Worm (Caenorhabditis elegans): ENCODE data around the gene acbp-4.
A peak's percentile ranks its signal among the peaks of the same experiment; 100 is the strongest.

Gene acbp-4

ce11 chrIII:7293075-7293684, 15.7 kb downstream of the acbp-4 start, which contains the start of gene cwf-19L2:
TSS of gene cwf-19L2 (plus strand) at chrIII:7293634.
- TF ChIP-seq skn-1 (tag; optimal IDR thresholded peaks at IDR 0.05) (no peak), ceh-16 (tag; optimal IDR thresholded peaks at IDR 0.05) (no peak), lsy-2 (tag; optimal IDR thresholded peaks at IDR 0.05) (peak in 1 of 2 experiments; percentile 80)

DNA sequence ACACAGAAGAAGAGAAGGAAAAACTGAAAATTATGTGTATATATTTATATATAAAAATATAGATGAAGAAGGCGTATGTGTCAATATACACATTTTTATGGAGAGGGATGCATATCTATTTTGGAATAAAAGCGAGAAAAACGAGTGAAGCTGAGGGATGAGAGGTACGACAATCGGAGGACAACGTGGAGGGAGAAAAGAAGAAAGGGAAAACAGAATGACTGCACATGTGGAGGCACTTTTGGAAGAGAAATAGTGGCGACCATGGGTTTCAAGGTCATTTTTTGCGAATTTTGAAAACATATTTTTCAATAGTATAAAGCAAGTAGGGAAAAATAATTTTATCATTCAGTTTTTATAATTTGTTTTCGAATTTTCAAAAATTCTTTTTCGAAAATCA, 16.3 kb downstream of the acbp-4 start:
- TF ChIP-seq gmeb-1 (tag; optimal IDR thresholded peaks at IDR 0.05) (no peak), R02D3.7 (tag; optimal IDR thresholded peaks at IDR 0.05) (no peak), nhr-77 (tag; optimal IDR thresholded peaks at IDR 0.05) (no peak), blmp-1 (tag; optimal IDR thresholded peaks at IDR 0.05; ENCODE audit: insufficient read depth) (peak; percentile 88), nhr-237 (tag; optimal IDR thresholded peaks at IDR 0.05) (no peak), sem-4 (tag; optimal IDR thresholded peaks at IDR 0.05) (no peak), F13H6.1 (tag; optimal IDR thresholded peaks at IDR 0.05) (no peak), crh-2 (tag; optimal IDR thresholded peaks at IDR 0.05) (peak; percentile 35), ztf-1 (GFP tag; conservative IDR thresholded peaks at IDR 0.05) (no peak), nhr-11 (tag; optimal IDR thresholded peaks at IDR 0.05) (no peak), mab-5 (tag; optimal IDR thresholded peaks at IDR 0.05) (no peak), aly-2 (tag; optimal IDR thresholded peaks at IDR 0.05) (no peak), alr-1 (tag; optimal IDR thresholded peaks at IDR 0.05) (no peak), elt-3 (tag; optimal IDR thresholded peaks at IDR 0.05) (no peak), ceh-16 (tag; optimal IDR thresholded peaks at IDR 0.05) (no peak), mbf-1 (tag; optimal IDR thresholded peaks at IDR 0.05) (no peak), peb-1 (tag; optimal IDR thresholded peaks at IDR 0.05) (no peak), sma-9 (GFP tag; optimal IDR thresholded peaks at IDR 0.05) (no peak), sma-9 (tag; optimal IDR thresholded peaks at IDR 0.05) (no peak), unc-39 (tag; optimal IDR thresholded peaks at IDR 0.05) (no peak), sma-3 (GFP tag; optimal IDR thresholded peaks at IDR 0.05) (no peak), nhr-21 (tag; optimal IDR thresholded peaks at IDR 0.05) (no peak), zag-1 (tag; optimal IDR thresholded peaks at IDR 0.05) (no peak), fos-1 (tag; optimal IDR thresholded peaks at IDR 0.05) (peak; percentile 35), egl-27 (tag; optimal IDR thresholded peaks at IDR 0.05) (no peak), C34F6.9 (tag; optimal IDR thresholded peaks at IDR 0.05) (peak; percentile 56), mdl-1 (tag; optimal IDR thresholded peaks at IDR 0.05) (peak in 1 of 2 experiments; percentile 18), lsy-2 (tag; optimal IDR thresholded peaks at IDR 0.05) (no peak), lin-13 (GFP tag; optimal IDR thresholded peaks at IDR 0.05) (no peak), lin-39 (tag; optimal IDR thresholded peaks at IDR 0.05) (no peak), ceh-82 (tag; optimal IDR thresholded peaks at IDR 0.05) (no peak), ztf-11 (tag; optimal IDR thresholded peaks at IDR 0.05) (no peak), nhr-25 (tag; optimal IDR thresholded peaks at IDR 0.05) (peak; percentile 33), nhr-129 (tag; optimal IDR thresholded peaks at IDR 0.05) (peak; percentile 35), unc-55 (GFP tag; optimal IDR thresholded peaks at IDR 0.05) (peak; percentile 4), snpc-4 (tag; optimal IDR thresholded peaks at IDR 0.05) (no peak), ZK546.5 (tag; optimal IDR thresholded peaks at IDR 0.05) (no peak), ama-1 (optimal IDR thresholded peaks at IDR 0.05) (no peak), nhr-10 (tag; optimal IDR thresholded peaks at IDR 0.05) (no peak), elt-1 (tag; optimal IDR thresholded peaks at IDR 0.05) (no peak), Y55F3AM.14 (GFP tag; optimal IDR thresholded peaks at IDR 0.05) (no peak), lin-11 (tag; optimal IDR thresholded peaks at IDR 0.05) (no peak), ztf-4 (tag; optimal IDR thresholded peaks at IDR 0.05) (no peak)

ce11 chrIII:7291216-7291615, 17.7 kb downstream of the acbp-4 start:
- TF ChIP-seq crh-2 (tag; optimal IDR thresholded peaks at IDR 0.05) = peak; percentile 34
- TF ChIP-seq nhr-23 (tag; optimal IDR thresholded peaks at IDR 0.05) = no peak
- TF ChIP-seq unc-39 (tag; optimal IDR thresholded peaks at IDR 0.05) = no peak
- TF ChIP-seq sem-4 (tag; optimal IDR thresholded peaks at IDR 0.05) = no peak
- peak; percentile 20 for TF ChIP-seq unc-55 (GFP tag; optimal IDR thresholded peaks at IDR 0.05)
- peak in 1 of 2 experiments; percentile 34 for TF ChIP-seq lsy-2 (tag; optimal IDR thresholded peaks at IDR 0.05)
- TF ChIP-seq C34F6.9 (tag; optimal IDR thresholded peaks at IDR 0.05) = peak; percentile 26
- TF ChIP-seq sma-3 (GFP tag; optimal IDR thresholded peaks at IDR 0.05) = no peak
- TF ChIP-seq mbf-1 (tag; optimal IDR thresholded peaks at IDR 0.05) = no peak
- no peak for TF ChIP-seq lin-39 (tag; optimal IDR thresholded peaks at IDR 0.05)

Data from whole organism, L2 larva.